Worm (Caenorhabditis elegans) whole organism, L3 larva: Measurements from ENCODE around the gene hlh-34.

Experiments used
- R02D3.7 ChIP-seq: fragments of 150-350 bp; optimal IDR thresholded peaks from 2 replicates; lab custom pipeline; 2014; ENCODE audit warnings: missing biosample characterization, missing genetic modification characterization
- ZK546.5 ChIP-seq: sonication (generic microtip); optimal IDR thresholded peaks from 2 replicates; lab custom pipeline; 2017; ENCODE audit warnings: missing biosample characterization, missing genetic modification characterization
- ama-1 ChIP-seq: fragments of 150-350 bp; optimal IDR thresholded peaks from 2 replicates; lab custom pipeline; 2018
- ceh-28 ChIP-seq: fragments of 150-350 bp; optimal IDR thresholded peaks from 2 replicates; lab custom pipeline; 2014; ENCODE audit warnings: missing biosample characterization, missing genetic modification reagents, missing genetic modification characterization
- ceh-9 ChIP-seq: sonication (generic microtip); optimal IDR thresholded peaks from 2 replicates; lab custom pipeline; 2018; ENCODE audit warnings: missing biosample characterization, missing genetic modification characterization
- egl-27 ChIP-seq: sonication (generic microtip); optimal IDR thresholded peaks from 4 replicates; lab custom pipeline; 2017; ENCODE audit warnings: missing biosample characterization, missing genetic modification reagents, missing genetic modification characterization
- egl-5 ChIP-seq: fragments of 150-350 bp; optimal IDR thresholded peaks from 2 replicates; lab custom pipeline; 2017; ENCODE audit warnings: missing biosample characterization, missing genetic modification reagents, missing genetic modification characterization, inconsistent platforms
- elt-2 ChIP-seq: sonication (generic microtip); optimal IDR thresholded peaks from 2 replicates; lab custom pipeline; 2016; ENCODE audit warnings: missing genetic modification reagents, mild to moderate bottlenecking, missing genetic modification characterization, missing compliant biosample characterization
- fkh-2 ChIP-seq: fragments of 150-350 bp; optimal IDR thresholded peaks from 2 replicates; lab custom pipeline; 2014; ENCODE audit warnings: missing biosample characterization, missing genetic modification reagents, missing genetic modification characterization
- fos-1 ChIP-seq: fragments of 150-350 bp; optimal IDR thresholded peaks from 2 replicates; lab custom pipeline; 2014; ENCODE audit warnings: missing biosample characterization, missing genetic modification characterization
- hmg-11 ChIP-seq: sonication (generic microtip); optimal IDR thresholded peaks from 2 replicates; lab custom pipeline; 2016; ENCODE audit warnings: missing genetic modification characterization, missing compliant biosample characterization
- jun-1 ChIP-seq: fragments of 150-350 bp; optimal IDR thresholded peaks from 2 replicates; lab custom pipeline; 2014; ENCODE audit warnings: missing biosample characterization, missing genetic modification reagents, missing genetic modification characterization
- mml-1 ChIP-seq: fragments of 150-350 bp; sonication (generic microtip); optimal IDR thresholded peaks from 3 replicates; lab custom pipeline; 2014; ENCODE audit warnings: missing biosample characterization, missing genetic modification characterization
- nfya-1 ChIP-seq: sonication (generic microtip); optimal IDR thresholded peaks from 2 replicates; lab custom pipeline; 2017; ENCODE audit warnings: missing genetic modification characterization, mild to moderate bottlenecking, missing compliant biosample characterization, antibody characterized with exemption, moderate library complexity; ENCODE audit not compliant: insufficient read depth
- nhr-12 ChIP-seq: fragments of 150-350 bp; optimal IDR thresholded peaks from 2 replicates; lab custom pipeline; 2014; ENCODE audit warnings: missing biosample characterization, missing genetic modification characterization
- nhr-23 ChIP-seq: fragments of 150-350 bp; optimal IDR thresholded peaks from 2 replicates; lab custom pipeline; 2014; ENCODE audit warnings: missing biosample characterization, missing genetic modification reagents, missing genetic modification characterization
- nhr-237 ChIP-seq: fragments of 150-350 bp; optimal IDR thresholded peaks from 2 replicates; lab custom pipeline; 2014; ENCODE audit warnings: missing biosample characterization, missing genetic modification characterization
- nhr-28 ChIP-seq: fragments of 150-350 bp; optimal IDR thresholded peaks from 2 replicates; lab custom pipeline; 2014; ENCODE audit warnings: missing biosample characterization, missing genetic modification characterization
- nhr-43 ChIP-seq: sonication (generic microtip); optimal IDR thresholded peaks from 2 replicates; lab custom pipeline; 2016; ENCODE audit warnings: mild to moderate bottlenecking, missing genetic modification characterization, missing compliant biosample characterization; ENCODE audit not compliant: poor library complexity, severe bottlenecking
- nhr-76 ChIP-seq: fragments of 150-350 bp; sonication (generic microtip); optimal IDR thresholded peaks from 5 replicates; lab custom pipeline; 2014; ENCODE audit warnings: missing biosample characterization, missing genetic modification characterization
- nhr-77 ChIP-seq: fragments of 150-350 bp; optimal IDR thresholded peaks from 2 replicates; lab custom pipeline; 2014; ENCODE audit warnings: missing biosample characterization, missing genetic modification characterization
- pha-4 ChIP-seq: fragments of 150-350 bp; optimal IDR thresholded peaks from 2 replicates; lab custom pipeline; 2014; ENCODE audit warnings: missing biosample characterization, missing genetic modification reagents, missing genetic modification characterization
- pqm-1 ChIP-seq: fragments of 150-350 bp; optimal IDR thresholded peaks from 2 replicates; lab custom pipeline; 2017; ENCODE audit warnings: missing biosample characterization, missing genetic modification characterization, inconsistent platforms
- sea-2 ChIP-seq: fragments of 150-350 bp; sonication (generic microtip); optimal IDR thresholded peaks from 4 replicates; lab custom pipeline; 2014; ENCODE audit warnings: missing biosample characterization, missing genetic modification reagents, missing genetic modification characterization
- skn-1 ChIP-seq: fragments of 150-350 bp; optimal IDR thresholded peaks from 2 replicates; lab custom pipeline; 2014; ENCODE audit warnings: missing biosample characterization, missing genetic modification characterization
- snpc-4 ChIP-seq: fragments of 150-350 bp; optimal IDR thresholded peaks from 2 replicates; lab custom pipeline; 2014; ENCODE audit warnings: missing biosample characterization, missing genetic modification characterization
- unc-39 ChIP-seq: sonication (generic microtip); optimal IDR thresholded peaks from 4 replicates; lab custom pipeline; 2017; ENCODE audit warnings: missing biosample characterization, missing genetic modification characterization
- unc-62 ChIP-seq: fragments of 150-350 bp; sonication (generic microtip); optimal IDR thresholded peaks from 4 replicates; lab custom pipeline; 2014; ENCODE audit warnings: missing biosample characterization, missing genetic modification reagents, missing genetic modification characterization
- ztf-11 ChIP-seq: fragments of 150-350 bp; optimal IDR thresholded peaks from 2 replicates; lab custom pipeline; 2014; ENCODE audit warnings: missing biosample characterization, missing genetic modification characterization
- ztf-4 ChIP-seq: fragments of 150-350 bp; optimal IDR thresholded peaks from 2 replicates; lab custom pipeline; 2014; ENCODE audit warnings: missing biosample characterization, missing genetic modification characterization

hlh-34 gene

DNA sequence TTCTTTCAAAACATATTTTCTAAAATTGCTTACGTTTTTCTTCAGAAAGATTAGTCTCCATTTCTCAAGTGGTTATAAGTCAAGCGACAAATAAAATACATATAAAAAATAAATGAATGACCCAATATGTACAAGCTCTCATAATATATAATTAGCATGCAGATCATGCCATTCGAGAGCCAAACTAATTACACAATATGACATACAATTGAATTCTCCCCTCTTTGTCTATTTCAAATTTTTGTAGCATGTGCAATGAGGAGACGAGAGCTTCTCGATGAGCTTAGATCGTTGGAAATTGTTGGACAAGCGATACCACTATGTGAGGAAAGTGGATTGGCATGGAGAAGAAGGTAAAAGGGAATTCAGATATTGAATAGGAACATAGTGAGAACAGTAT is at the start of gene hlh-34:
TSS of gene hlh-34 (minus strand) at position 101 of the 400 bp plus-strand sequence.
- TF ChIP-seq ama-1 (lab: Kevin White, UChicago), result no peak
- no peak for TF ChIP-seq nfya-1
- TF ChIP-seq fkh-2 (tag; lab: Kevin White, UChicago), result no peak
- TF ChIP-seq elt-2, result no peak
- TF ChIP-seq, all 47 proteins: peak for 0

DNA sequence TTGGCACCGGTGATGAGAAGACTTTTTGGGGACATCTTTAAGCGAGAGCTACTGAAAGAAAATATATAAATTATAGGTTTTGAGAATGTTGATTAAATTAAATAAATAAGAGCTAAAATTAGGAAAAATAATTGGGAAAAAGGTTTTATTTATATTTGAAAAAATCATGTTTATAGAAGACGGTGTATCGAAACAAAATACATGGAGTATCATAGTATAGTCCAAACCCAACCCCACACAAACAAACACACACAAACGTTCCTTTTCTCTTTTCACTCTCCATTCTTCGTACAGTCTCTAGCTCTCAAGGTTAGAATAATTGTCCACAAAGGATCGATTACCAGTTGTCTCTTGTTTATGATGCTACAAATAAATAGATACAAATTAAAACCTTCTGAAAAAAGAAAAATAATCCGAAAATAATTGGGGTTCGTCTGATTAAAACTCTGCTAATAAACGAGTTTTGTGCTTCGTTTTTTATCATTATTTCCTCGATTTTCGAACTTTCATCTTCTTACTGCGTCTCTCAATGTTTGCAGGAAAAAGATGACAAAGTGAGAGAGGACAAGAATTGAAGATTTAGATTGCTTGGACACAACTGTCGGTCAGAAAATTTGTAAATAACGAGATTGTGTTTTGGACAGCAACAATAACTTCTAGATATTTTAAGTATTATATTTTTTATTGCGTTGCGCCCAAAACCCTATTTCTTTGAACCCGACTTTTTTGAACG is 49.3 kb upstream of the hlh-34 start, which contains the start of gene F20G2.2:
TSS of gene F20G2.2 (minus strand) at position 51 of the 733 bp plus-strand sequence.
- TF ChIP-seq elt-2 (peak; percentile 43), pha-4 (tag; lab: Kevin White, UChicago) (peak; percentile 45), nhr-77 (no peak), skn-1 (tag; lab: Kevin White, UChicago) (peak; percentile 83), ceh-28 (tag; lab: Kevin White, UChicago) (peak; percentile 20), fkh-2 (tag; lab: Kevin White, UChicago) (no peak), hmg-11 (peak; percentile 13)

- TF ChIP-seq nhr-23 (tag; lab: Kevin White, UChicago) (no peak), egl-27 (tag; lab: Kevin White, UChicago) (no peak), nhr-237 (tag; lab: Kevin White, UChicago) (no peak), unc-62 (GFP tag; lab: Kevin White, UChicago) (no peak), hmg-11 (no peak), R02D3.7 (tag; lab: Kevin White, UChicago) (no peak), nhr-28 (no peak), ztf-11 (no peak), mml-1 (tag; lab: Kevin White, UChicago) (no peak), ZK546.5 (tag; lab: Kevin White, UChicago) (no peak), sea-2 (GFP tag; lab: Kevin White, UChicago) (no peak)
These were observed 46.3 kb upstream of the hlh-34 start, which contains the start of gene F20G2.1 for ce11 chrV:13753481-13753880. TSS of gene F20G2.1 (minus strand) at chrV:13753581.

ce11 chrV:13751811-13752210 is 44.6 kb upstream of the hlh-34 start, which contains the start of gene cld-9:
TSS of gene cld-9 (minus strand) at chrV:13751891.
- peak; percentile 40 for TF ChIP-seq pqm-1 (tag; lab: Kevin White, UChicago)
- peak; percentile 71 for TF ChIP-seq elt-2
- TF ChIP-seq nhr-23 (tag; lab: Kevin White, UChicago), result no peak
- TF ChIP-seq, all 47 proteins: peak for 2

- TF ChIP-seq nhr-12 (tag; lab: Kevin White, UChicago), result no peak
- TF ChIP-seq nhr-237 (tag; lab: Kevin White, UChicago), result no peak
- no peak for TF ChIP-seq egl-5 (tag; lab: Kevin White, UChicago)
- no peak for TF ChIP-seq ceh-9
- TF ChIP-seq nfya-1, result no peak
- no peak for TF ChIP-seq mml-1 (tag; lab: Kevin White, UChicago)
- no peak for TF ChIP-seq unc-39 (tag; lab: Kevin White, UChicago)
- TF ChIP-seq egl-27 (tag; lab: Kevin White, UChicago), result no peak
- TF ChIP-seq elt-2, result no peak
- TF ChIP-seq hmg-11, result no peak
- no peak for TF ChIP-seq nhr-43 (tag; lab: Kevin White, UChicago)
- TF ChIP-seq nhr-28, result no peak
- no peak for TF ChIP-seq jun-1
These were observed 41.5 kb upstream of the hlh-34 start, which contains the start of gene F35E12.10 for ce11 chrV:13748658-13749057. TSS of gene F35E12.10 (minus strand) at chrV:13748758.

DNA sequence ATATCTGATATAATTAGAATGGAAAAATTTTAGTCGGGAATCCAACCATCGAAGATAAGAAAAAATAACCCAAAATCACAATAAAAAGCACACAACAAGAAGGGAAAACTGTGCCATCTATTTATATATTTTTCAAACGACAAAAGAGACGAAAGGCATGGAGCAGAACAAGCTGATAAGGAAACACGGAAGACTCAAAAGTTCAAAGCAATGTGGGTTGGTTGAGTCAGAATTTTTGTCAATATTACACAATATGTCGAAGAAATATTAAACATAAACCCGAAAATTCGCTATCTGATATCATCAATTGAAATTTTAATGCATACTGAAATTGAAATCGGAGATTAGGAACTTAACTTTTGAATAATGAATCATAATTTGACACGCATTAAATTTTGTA is 37.7 kb upstream of the hlh-34 start, which contains the start of gene F35E12.9:
TSS of gene F35E12.9 (minus strand) at position 227 of the 400 bp plus-strand sequence.
- TF ChIP-seq elt-2 (peak; percentile 95), jun-1 (peak; percentile 49), nhr-237 (tag; lab: Kevin White, UChicago) (no peak), pha-4 (tag; lab: Kevin White, UChicago) (peak; percentile 61), snpc-4 (no peak), ztf-11 (no peak), pqm-1 (tag; lab: Kevin White, UChicago) (peak; percentile 94)

- no peak for TF ChIP-seq jun-1
- no peak for TF ChIP-seq hmg-11
- no peak for TF ChIP-seq nfya-1
- peak; percentile 80 for TF ChIP-seq pqm-1 (tag; lab: Kevin White, UChicago)
- no peak for TF ChIP-seq nhr-77
- no peak for TF ChIP-seq ztf-4 (tag; lab: Kevin White, UChicago)
- TF ChIP-seq elt-2, result peak; percentile 86
- TF ChIP-seq R02D3.7 (tag; lab: Kevin White, UChicago), result no peak
- TF ChIP-seq nhr-76 (tag; lab: Kevin White, UChicago), result no peak
- no peak for TF ChIP-seq fos-1
- TF ChIP-seq nhr-43 (tag; lab: Kevin White, UChicago), result no peak
These were observed 32.7 kb upstream of the hlh-34 start for ce11 chrV:13739901-13740300.
